Worm (Caenorhabditis elegans): ENCODE measurements around the gene hpo-30.

ce11 chrV:12295015-12295414, 15.1 kb downstream of the hpo-30 start:
- TF ChIP-seq elt-1 (tag; optimal IDR thresholded peaks at IDR 0.05) = no peak
- TF ChIP-seq skn-1 (tag; optimal IDR thresholded peaks at IDR 0.05) = no peak
- TF ChIP-seq nhr-237 (tag; optimal IDR thresholded peaks at IDR 0.05) = no peak
- TF ChIP-seq unc-62 (GFP tag; optimal IDR thresholded peaks at IDR 0.05) = no peak
- no peak for TF ChIP-seq fos-1 (tag; optimal IDR thresholded peaks at IDR 0.05)
- no peak for TF ChIP-seq egl-27 (tag; optimal IDR thresholded peaks at IDR 0.05)
- TF ChIP-seq ceh-9 (tag; optimal IDR thresholded peaks at IDR 0.05) = no peak
- TF ChIP-seq zag-1 (tag; optimal IDR thresholded peaks at IDR 0.05) = no peak
- no peak for TF ChIP-seq jun-1 (tag; optimal IDR thresholded peaks at IDR 0.05)
- no peak for TF ChIP-seq nhr-11 (tag; optimal IDR thresholded peaks at IDR 0.05)
- TF ChIP-seq ama-1 (optimal IDR thresholded peaks at IDR 0.05) = no peak
- TF ChIP-seq nhr-25 (tag; optimal IDR thresholded peaks at IDR 0.05) = no peak
- no peak for TF ChIP-seq aly-2 (tag; optimal IDR thresholded peaks at IDR 0.05)
- no peak for TF ChIP-seq nhr-76 (tag; optimal IDR thresholded peaks at IDR 0.05)

All from whole organism, L3 larva.